Worm (Caenorhabditis elegans) whole organism, L1 larva: ENCODE data around the gene sgk-1.
A peak's percentile ranks its signal among the peaks of the same experiment; 100 is the strongest.
"Not testable (repeated sequence)": the region's sequence is repeated elsewhere in the genome, so short reads cannot be mapped to it uniquely, and the experiment has no call there.

Source experiments
- C04F5.9 ChIP-seq: sonication (generic microtip); optimal IDR thresholded peaks from 2 replicates; lab custom pipeline; 2016; ENCODE audit warnings: missing genetic modification characterization, missing compliant biosample characterization
- C16A3.4 ChIP-seq: fragments of 150-350 bp; optimal IDR thresholded peaks from 2 replicates; lab custom pipeline; 2014; ENCODE audit warnings: missing biosample characterization, missing genetic modification characterization
- C34B4.2 ChIP-seq: sonication (generic microtip); optimal IDR thresholded peaks from 2 replicates; lab custom pipeline; 2017; ENCODE audit warnings: mild to moderate bottlenecking, missing genetic modification characterization, missing compliant biosample characterization
- F16B12.6 ChIP-seq: fragments of 150-350 bp; optimal IDR thresholded peaks from 2 replicates; lab custom pipeline; 2014; ENCODE audit warnings: missing biosample characterization, missing genetic modification characterization
- aha-1 ChIP-seq: fragments of 150-350 bp; optimal IDR thresholded peaks from 2 replicates; lab custom pipeline; 2014; ENCODE audit warnings: missing biosample characterization, missing genetic modification characterization
- aly-2 ChIP-seq: fragments of 150-350 bp; optimal IDR thresholded peaks from 2 replicates; lab custom pipeline; 2014; ENCODE audit warnings: missing biosample characterization, missing genetic modification characterization
- ama-1 ChIP-seq: fragments of 150-350 bp; optimal IDR thresholded peaks from 2 replicates; lab custom pipeline; 2014
- ceh-8 ChIP-seq: fragments of 200-800 bp; sonication (Bioruptor generic); optimal IDR thresholded peaks from 2 replicates; lab custom pipeline; 2018; ENCODE audit warnings: mild to moderate bottlenecking, missing genetic modification characterization, moderate library complexity, missing compliant biosample characterization
- ceh-82 ChIP-seq, 3 experiments: fragments of 150-350 bp in 1 of 3; sonication (generic microtip) in 2 of 3; optimal IDR thresholded peaks; 2 replicates each; lab custom pipeline; 2014 to 2017; ENCODE audit warnings: missing biosample characterization in 3 of 3, missing genetic modification characterization in 3 of 3
- ceh-90 ChIP-seq: sonication (generic microtip); optimal IDR thresholded peaks from 2 replicates; lab custom pipeline; 2016; ENCODE audit warnings: missing genetic modification characterization, missing compliant biosample characterization
- ces-1 ChIP-seq: fragments of 150-350 bp; optimal IDR thresholded peaks from 2 replicates; lab custom pipeline; 2014; ENCODE audit warnings: missing biosample characterization, missing genetic modification reagents, missing genetic modification characterization
- dsc-1 ChIP-seq: sonication (generic microtip); optimal IDR thresholded peaks from 2 replicates; lab custom pipeline; 2016; ENCODE audit warnings: mild to moderate bottlenecking, missing genetic modification characterization, missing compliant biosample characterization
- efl-1 ChIP-seq, 4 experiments: fragments of 150-350 bp; optimal IDR thresholded peaks in 3 of 4; peaks in 1 of 4; 1 replicate in 1 of 4; 2 replicates in 3 of 4; lab custom pipeline; 2014; ENCODE audit warnings: missing biosample characterization in 2 of 4, missing genetic modification characterization in 2 of 4, missing genetic modification reagents in 2 of 4
- egl-13 ChIP-seq: sonication (generic microtip); optimal IDR thresholded peaks from 2 replicates; lab custom pipeline; 2016; ENCODE audit warnings: missing genotype, missing genetic modification reagents, missing genetic modification characterization, missing compliant biosample characterization
- elt-3 ChIP-seq, 6 experiments: fragments of 150-350 bp in 1 of 6; sonication (generic microtip); optimal IDR thresholded peaks; 2 replicates each; lab custom pipeline; 2017 to 2018; ENCODE audit warnings: missing biosample characterization in 6 of 6, missing genetic modification characterization in 6 of 6, inconsistent platforms in 1 of 6
- ets-5 ChIP-seq: fragments of 200-800 bp; sonication (Bioruptor generic); IDR thresholded peaks from 2 replicates; pipeline ENCODE4 v1.3.6; 2022; ENCODE audit warnings: missing genetic modification characterization, missing compliant biosample characterization
- fkh-10 ChIP-seq: sonication (generic microtip); optimal IDR thresholded peaks from 2 replicates; lab custom pipeline; 2017; ENCODE audit warnings: missing biosample characterization, missing genetic modification reagents, missing genetic modification characterization
- fkh-8 ChIP-seq: sonication (generic microtip); optimal IDR thresholded peaks from 2 replicates; lab custom pipeline; 2016; ENCODE audit warnings: mild to moderate bottlenecking, missing genetic modification characterization, missing compliant biosample characterization
- grh-1 ChIP-seq: fragments of 200-800 bp; sonication (Bioruptor generic); IDR thresholded peaks from 2 replicates; pipeline ENCODE4 v1.3.6; 2022; ENCODE audit warnings: missing genetic modification reagents, missing genetic modification characterization, missing compliant biosample characterization
- hlh-4 ChIP-seq: sonication (generic microtip); optimal IDR thresholded peaks from 2 replicates; lab custom pipeline; 2016; ENCODE audit warnings: mild to moderate bottlenecking, missing genetic modification characterization, missing compliant biosample characterization
- hpl-2 ChIP-seq: fragments of 150-350 bp; optimal IDR thresholded peaks from 2 replicates; lab custom pipeline; 2014; ENCODE audit warnings: missing biosample characterization, missing genetic modification reagents, missing genetic modification characterization
- lin-14 ChIP-seq: fragments of 200-800 bp; sonication (Bioruptor generic); optimal IDR thresholded peaks from 2 replicates; lab custom pipeline; 2018; ENCODE audit warnings: mild to moderate bottlenecking, missing genetic modification characterization, moderate library complexity, missing compliant biosample characterization
- lin-35 ChIP-seq, 2 experiments: fragments of 150-350 bp; optimal IDR thresholded peaks; 2 replicates each; lab custom pipeline; 2014; ENCODE audit warnings: missing biosample characterization in 2 of 2, missing genetic modification characterization in 2 of 2, missing genetic modification reagents in 2 of 2
- lsy-2 ChIP-seq, 2 experiments: fragments of 150-350 bp; optimal IDR thresholded peaks; 2 replicates each; lab custom pipeline; 2014; ENCODE audit warnings: missing biosample characterization in 2 of 2, missing genetic modification characterization in 2 of 2
- mdl-1 ChIP-seq, 2 experiments: fragments of 150-350 bp; optimal IDR thresholded peaks; 2 replicates each; lab custom pipeline; 2014 to 2017; ENCODE audit warnings: missing biosample characterization in 2 of 2, missing genetic modification characterization in 2 of 2, inconsistent platforms in 1 of 2
- mef-2 ChIP-seq: fragments of 150-350 bp; optimal IDR thresholded peaks from 2 replicates; lab custom pipeline; 2014; ENCODE audit warnings: missing biosample characterization, missing genetic modification characterization
- mep-1 ChIP-seq: fragments of 150-350 bp; optimal IDR thresholded peaks from 2 replicates; lab custom pipeline; 2014; ENCODE audit warnings: missing biosample characterization, missing genetic modification characterization
- nhr-11 ChIP-seq: fragments of 150-350 bp; optimal IDR thresholded peaks from 2 replicates; lab custom pipeline; 2014; ENCODE audit warnings: missing biosample characterization, missing genetic modification characterization
- nhr-19 ChIP-seq: fragments of 200-800 bp; sonication (Bioruptor generic); conservative IDR thresholded peaks from 2 replicates; pipeline ENCODE4 v1.3.6; 2022; ENCODE audit warnings: missing genetic modification characterization, missing compliant biosample characterization
- nhr-20 ChIP-seq: sonication (generic microtip); optimal IDR thresholded peaks from 2 replicates; lab custom pipeline; 2016; ENCODE audit warnings: mild to moderate bottlenecking, missing genetic modification characterization, missing compliant biosample characterization
- nhr-28 ChIP-seq: fragments of 150-350 bp; optimal IDR thresholded peaks from 2 replicates; lab custom pipeline; 2014; ENCODE audit warnings: missing biosample characterization, missing genetic modification characterization
- nhr-47 ChIP-seq: sonication (generic microtip); optimal IDR thresholded peaks from 2 replicates; lab custom pipeline; 2016; ENCODE audit warnings: mild to moderate bottlenecking, missing genetic modification characterization, moderate library complexity, missing compliant biosample characterization
- nhr-71 ChIP-seq: sonication (generic microtip); optimal IDR thresholded peaks from 2 replicates; lab custom pipeline; 2016; ENCODE audit warnings: mild to moderate bottlenecking, missing genetic modification characterization, moderate library complexity, missing compliant biosample characterization
- nhr-76 ChIP-seq: sonication (generic microtip); optimal IDR thresholded peaks from 2 replicates; lab custom pipeline; 2017; ENCODE audit warnings: missing biosample characterization, missing genetic modification characterization
- nhr-77 ChIP-seq: fragments of 150-350 bp; optimal IDR thresholded peaks from 2 replicates; lab custom pipeline; 2014; ENCODE audit warnings: missing biosample characterization, missing genetic modification characterization
- pag-3 ChIP-seq: sonication (generic microtip); optimal IDR thresholded peaks from 2 replicates; lab custom pipeline; 2017; ENCODE audit warnings: missing genetic modification characterization, mild to moderate bottlenecking, missing compliant biosample characterization, antibody characterized with exemption, borderline replicate concordance; ENCODE audit not compliant: insufficient read depth
- pax-3 ChIP-seq: fragments of 200-800 bp; sonication (Bioruptor generic); optimal IDR thresholded peaks from 2 replicates; lab custom pipeline; 2018; ENCODE audit warnings: mild to moderate bottlenecking, missing genetic modification characterization, moderate library complexity, missing compliant biosample characterization
- rnt-1 ChIP-seq: sonication (generic microtip); optimal IDR thresholded peaks from 2 replicates; lab custom pipeline; 2016; ENCODE audit warnings: mild to moderate bottlenecking, missing genetic modification characterization, moderate library complexity, missing compliant biosample characterization
- skn-1 ChIP-seq: fragments of 150-350 bp; optimal IDR thresholded peaks from 2 replicates; lab custom pipeline; 2014; ENCODE audit warnings: missing biosample characterization, missing genetic modification characterization
- snpc-4 ChIP-seq: fragments of 150-350 bp; optimal IDR thresholded peaks from 2 replicates; lab custom pipeline; 2014; ENCODE audit warnings: missing biosample characterization, missing genetic modification characterization
- snu-23 ChIP-seq: sonication (generic microtip); optimal IDR thresholded peaks from 2 replicates; lab custom pipeline; 2016; ENCODE audit warnings: missing genetic modification characterization, missing compliant biosample characterization
- sox-4 ChIP-seq: sonication (generic microtip); optimal IDR thresholded peaks from 2 replicates; lab custom pipeline; 2016; ENCODE audit warnings: missing genetic modification characterization, missing compliant biosample characterization
- sup-37 ChIP-seq: fragments of 200-800 bp; sonication (Bioruptor generic); optimal IDR thresholded peaks from 2 replicates; lab custom pipeline; 2018; ENCODE audit warnings: mild to moderate bottlenecking, missing genetic modification characterization, missing compliant biosample characterization
- swsn-7 ChIP-seq: sonication (generic microtip); optimal IDR thresholded peaks from 2 replicates; lab custom pipeline; 2016; ENCODE audit warnings: missing genetic modification characterization, missing compliant biosample characterization
- tlp-1 ChIP-seq: fragments of 150-350 bp; optimal IDR thresholded peaks from 2 replicates; lab custom pipeline; 2014; ENCODE audit warnings: missing biosample characterization, missing genetic modification characterization
- unc-86 ChIP-seq: sonication (generic microtip); optimal IDR thresholded peaks from 2 replicates; lab custom pipeline; 2016; ENCODE audit warnings: missing genetic modification characterization, missing compliant biosample characterization
- xbp-1 ChIP-seq: sonication (generic microtip); optimal IDR thresholded peaks from 2 replicates; lab custom pipeline; 2016; ENCODE audit warnings: missing genetic modification characterization, missing compliant biosample characterization
- ztf-11 ChIP-seq, 2 experiments: sonication (generic microtip); optimal IDR thresholded peaks; 2 replicates each; lab custom pipeline; 2016 to 2017; ENCODE audit warnings: missing genetic modification characterization in 2 of 2, missing biosample characterization in 1 of 2, missing compliant biosample characterization in 1 of 2

Gene sgk-1

ce11 chrX:16219710-16220109 lies 42.2 kb downstream of the sgk-1 start, which contains the start of gene F23A7.3:
Gene F23A7.3 (plus strand): TSS chrX:16220010.
- TF ChIP-seq efl-1 (optimal IDR thresholded peaks at IDR 0.05; lab: Kevin White, UChicago) = not testable (repeated sequence)
- TF ChIP-seq efl-1 (GFP tag; optimal IDR thresholded peaks at IDR 0.05 in 1 of 2; lab: Kevin White, UChicago) = peak in 1 of 2 experiments; percentile 57

- no peak for TF ChIP-seq ets-5 (GFP tag; lab: Robert Waterston, UW)
- no peak for TF ChIP-seq C04F5.9 (tag; lab: Kevin White, UChicago)
- no peak for TF ChIP-seq elt-3 (tag; optimal IDR thresholded peaks at IDR 0.05; lab: Kevin White, UChicago)
- no peak for TF ChIP-seq sox-4 (tag; lab: Kevin White, UChicago)
- TF ChIP-seq snu-23 (GFP tag; lab: Kevin White, UChicago) = peak; percentile 43
- no peak for TF ChIP-seq ama-1 (lab: Kevin White, UChicago)
- peak; percentile 81 for TF ChIP-seq fkh-8 (tag; lab: Kevin White, UChicago)
- TF ChIP-seq skn-1 (tag; lab: Kevin White, UChicago) = no peak
- peak; percentile 8; the same call in 1 of the 2 replicates for TF ChIP-seq nhr-19 (GFP tag; lab: Robert Waterston, UW)
- TF ChIP-seq lsy-2 (tag; optimal IDR thresholded peaks at IDR 0.05; lab: Kevin White, UChicago) = peak; percentile 31 to 42
- no peak for TF ChIP-seq sup-37
- TF ChIP-seq mef-2 (tag; lab: Kevin White, UChicago) = no peak
- TF ChIP-seq ztf-11 (tag; optimal IDR thresholded peaks at IDR 0.05; lab: Kevin White, UChicago) = no peak
- peak; percentile 24 to 35 for TF ChIP-seq efl-1 (optimal IDR thresholded peaks at IDR 0.05; lab: Kevin White, UChicago)
- peak in 1 of 2 experiments; percentile 40 for TF ChIP-seq efl-1 (GFP tag; optimal IDR thresholded peaks at IDR 0.05 in 1 of 2; lab: Kevin White, UChicago)
- TF ChIP-seq egl-13 = peak; percentile 47
- no peak for TF ChIP-seq pag-3 (tag; lab: Kevin White, UChicago)
- no peak for TF ChIP-seq nhr-77 (tag; lab: Kevin White, UChicago)
- TF ChIP-seq swsn-7 (tag; lab: Kevin White, UChicago) = peak; percentile 31
- TF ChIP-seq nhr-11 (tag; lab: Kevin White, UChicago) = no peak
- TF ChIP-seq ceh-90 = no peak
- TF ChIP-seq ces-1 (GFP tag; lab: Kevin White, UChicago) = no peak
- TF ChIP-seq F16B12.6 (tag; lab: Kevin White, UChicago) = no peak
- peak in 1 of 2 experiments; percentile 39 for TF ChIP-seq mdl-1 (tag; optimal IDR thresholded peaks at IDR 0.05; lab: Kevin White, UChicago)
- TF ChIP-seq nhr-47 (tag; lab: Kevin White, UChicago) = peak; percentile 66
- peak; percentile 65 for TF ChIP-seq nhr-71
- TF ChIP-seq rnt-1 = no peak
- no peak for TF ChIP-seq C34B4.2 (tag; lab: Kevin White, UChicago)
- peak; percentile 5 to 9 for TF ChIP-seq lin-35 (GFP tag; optimal IDR thresholded peaks at IDR 0.05; lab: Kevin White, UChicago)
- TF ChIP-seq hpl-2 (GFP tag; lab: Kevin White, UChicago) = no peak
- peak; percentile 45 for TF ChIP-seq ceh-8
- TF ChIP-seq nhr-76 = no peak
- no peak for TF ChIP-seq grh-1 (GFP tag; lab: Robert Waterston, UW)
- TF ChIP-seq aly-2 (tag; lab: Kevin White, UChicago) = no peak
- peak; percentile 70 for TF ChIP-seq dsc-1 (tag; lab: Kevin White, UChicago)
- peak; percentile 57 for TF ChIP-seq fkh-10 (GFP tag; lab: Kevin White, UChicago)
- TF ChIP-seq tlp-1 (tag; lab: Kevin White, UChicago) = no peak
- no peak for TF ChIP-seq nhr-28
- TF ChIP-seq ceh-82 (tag; optimal IDR thresholded peaks at IDR 0.05; lab: Kevin White, UChicago) = peak in 2 of 3 experiments; percentile 39 to 41
- peak; percentile 47 for TF ChIP-seq mep-1 (tag; lab: Kevin White, UChicago)
- TF ChIP-seq pax-3 (tag; lab: Kevin White, UChicago) = no peak
- TF ChIP-seq unc-86 (tag; lab: Kevin White, UChicago) = peak; percentile 41
- TF ChIP-seq aha-1 (tag; lab: Kevin White, UChicago) = no peak
- TF ChIP-seq nhr-20 (tag; lab: Kevin White, UChicago) = peak; percentile 8
- peak; percentile 85 for TF ChIP-seq lin-14 (GFP tag; lab: Kevin White, UChicago)
- TF ChIP-seq xbp-1 (tag; lab: Kevin White, UChicago) = no peak
- TF ChIP-seq hlh-4 (tag; lab: Kevin White, UChicago) = no peak
- TF ChIP-seq snpc-4 (tag; lab: Kevin White, UChicago) = no peak
- TF ChIP-seq C16A3.4 (tag; lab: Kevin White, UChicago) = no peak
Measured at ce11 chrX:16218306-16218705, 43.6 kb downstream of the sgk-1 start.
